Comparison of ENCODE assay signal across 1 worm cellular context in the genomic region with DNA sequence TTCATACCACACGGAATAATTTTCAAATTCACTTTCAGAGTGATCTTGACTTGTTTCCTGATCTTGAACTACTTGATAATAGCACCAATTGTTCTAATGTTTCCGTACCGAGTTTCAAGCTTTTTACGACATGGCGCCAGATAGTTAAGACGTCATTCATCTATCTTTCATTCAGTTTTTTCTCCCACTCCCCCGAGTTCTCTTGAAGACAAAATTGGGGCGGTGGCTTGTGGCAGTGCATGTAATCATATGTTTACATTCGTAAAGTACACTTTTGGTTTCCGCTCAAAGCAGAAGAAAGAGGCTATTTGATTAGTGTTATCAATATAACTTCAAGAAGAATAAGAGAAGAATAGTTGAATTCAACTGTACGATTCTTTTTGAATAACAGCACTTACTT.
TF ChIP-seq lines count a peak whose summit lies in the region.

No protein-coding gene starts in this region.

TF ChIP-seq in whole organism, L4 larva, 104 proteins besides CTCF, POLR2A, EP300 and RAD21 (continued from another document):
- peak; percentile 3 for TF ChIP-seq mes-2 (tag; optimal IDR thresholded peaks at IDR 0.05; lab: Kevin White, UChicago; ENCODE audit: poor library complexity, severe bottlenecking)
